Fruit fly (Drosophila melanogaster) whole organism, embryonic: ENCODE data around the gene CG8119.
A peak's percentile ranks its signal among the peaks of the same experiment; 100 is the strongest.

Experiments used
- Adf1 ChIP-seq: fragments of 200-800 bp; sonication (Bioruptor generic); IDR thresholded peaks from 2 replicates; pipeline ENCODE4 v1.3.6; 2022; ENCODE audit warnings: missing biosample characterization, missing genetic modification characterization
- Antp ChIP-seq: fragments of 200-800 bp; sonication (Bioruptor generic); optimal IDR thresholded peaks from 3 replicates; lab custom pipeline; 2016; ENCODE audit warnings: missing biosample characterization, missing genetic modification characterization
- BEAF-32 ChIP-seq: fragments of 200-800 bp; sonication (Bioruptor generic); optimal IDR thresholded peaks from 3 replicates; lab custom pipeline; 2017; ENCODE audit warnings: missing biosample characterization, missing genetic modification characterization, mild to moderate bottlenecking, moderate library complexity, missing genetic modification reagents
- CG11695 ChIP-seq: fragments of 200-800 bp; sonication (Bioruptor generic); IDR thresholded peaks from 3 replicates; pipeline ENCODE4 v1.3.6; 2022; ENCODE audit warnings: missing biosample characterization, missing genetic modification characterization
- CG13424 ChIP-seq: fragments of 200-800 bp; sonication (Bioruptor generic); optimal IDR thresholded peaks from 2 replicates; lab custom pipeline; 2019; ENCODE audit warnings: missing biosample characterization, mild to moderate bottlenecking, missing genetic modification characterization, moderate library complexity
- CG13894 ChIP-seq: fragments of 200-800 bp; sonication (Bioruptor generic); optimal IDR thresholded peaks from 3 replicates; lab custom pipeline; 2018; ENCODE audit warnings: missing biosample characterization, mild to moderate bottlenecking, missing genetic modification characterization, moderate library complexity
- CG14667 ChIP-seq: fragments of 200-800 bp; sonication (Bioruptor generic); IDR thresholded peaks from 2 replicates; pipeline ENCODE4 v1.3.6; 2022; ENCODE audit warnings: missing biosample characterization, missing genetic modification characterization
- CG14860 ChIP-seq: fragments of 200-800 bp; sonication (Bioruptor generic); IDR thresholded peaks from 3 replicates; pipeline ENCODE4 v1.3.6; 2022; ENCODE audit warnings: missing biosample characterization, missing genetic modification characterization; ENCODE audit not compliant: partially characterized antibody
- CG15514 ChIP-seq: fragments of 200-800 bp; sonication (Bioruptor generic); optimal IDR thresholded peaks from 3 replicates; lab custom pipeline; 2017; ENCODE audit warnings: missing biosample characterization, missing genetic modification characterization, mild to moderate bottlenecking, moderate library complexity, missing genetic modification reagents
- CG1792 ChIP-seq: fragments of 200-800 bp; sonication (Bioruptor generic); optimal IDR thresholded peaks from 2 replicates; lab custom pipeline; 2016; ENCODE audit warnings: missing biosample characterization, missing genetic modification characterization
- CG2678 ChIP-seq: fragments of 200-800 bp; sonication (Bioruptor generic); optimal IDR thresholded peaks from 3 replicates; lab custom pipeline; 2019; ENCODE audit warnings: missing biosample characterization, mild to moderate bottlenecking, missing genetic modification characterization, moderate library complexity
- CG33557 ChIP-seq: fragments of 200-800 bp; sonication (Bioruptor generic); optimal IDR thresholded peaks from 2 replicates; lab custom pipeline; 2019; ENCODE audit warnings: missing biosample characterization, mild to moderate bottlenecking, missing genetic modification characterization, moderate library complexity
- CG34376 ChIP-seq: fragments of 200-800 bp; sonication (Bioruptor generic); optimal IDR thresholded peaks from 2 replicates; lab custom pipeline; 2018; ENCODE audit warnings: missing biosample characterization, mild to moderate bottlenecking, missing genetic modification characterization
- CG3847 ChIP-seq: fragments of 200-800 bp; sonication (Bioruptor generic); IDR thresholded peaks from 2 replicates; pipeline ENCODE4 v1.3.6; 2022; ENCODE audit warnings: missing biosample characterization, missing genetic modification characterization
- CG4730 ChIP-seq: fragments of 200-800 bp; sonication (Bioruptor generic); IDR thresholded peaks from 2 replicates; pipeline ENCODE4 v1.3.6; 2022; ENCODE audit warnings: missing biosample characterization, missing genetic modification characterization
- CG6654 ChIP-seq: fragments of 200-800 bp; sonication (Bioruptor generic); optimal IDR thresholded peaks from 2 replicates; lab custom pipeline; 2017; ENCODE audit warnings: missing biosample characterization, mild to moderate bottlenecking, missing genetic modification characterization
- CG6689 ChIP-seq: fragments of 200-800 bp; sonication (Bioruptor generic); IDR thresholded peaks from 2 replicates; pipeline ENCODE4 v1.3.6; 2022; ENCODE audit warnings: missing biosample characterization, missing genetic modification characterization
- Camta ChIP-seq: fragments of 200-800 bp; sonication (Bioruptor generic); optimal IDR thresholded peaks from 2 replicates; lab custom pipeline; 2016; ENCODE audit warnings: missing biosample characterization, missing genetic modification characterization
- D19B ChIP-seq: fragments of 200-800 bp; sonication (Bioruptor generic); optimal IDR thresholded peaks from 2 replicates; lab custom pipeline; 2017; ENCODE audit warnings: missing biosample characterization, mild to moderate bottlenecking, missing genetic modification characterization
- Dbx ChIP-seq: fragments of 200-800 bp; sonication (Bioruptor generic); IDR thresholded peaks from 3 replicates; pipeline ENCODE4 v1.3.6; 2022; ENCODE audit warnings: missing biosample characterization, missing genetic modification characterization
- Dfd ChIP-seq, 2 experiments: fragments of >200 bp; optimal IDR thresholded peaks; 2 replicates each; lab custom pipeline; 2017; ENCODE audit warnings: missing biosample characterization in 2 of 2, missing genetic modification characterization in 2 of 2
- Ets97D ChIP-seq: fragments of 200-800 bp; sonication (Bioruptor generic); optimal IDR thresholded peaks from 3 replicates; lab custom pipeline; 2016; ENCODE audit warnings: missing biosample characterization, missing genetic modification characterization
- HLH54F ChIP-seq: fragments of 200-800 bp; sonication (Bioruptor generic); optimal IDR thresholded peaks from 3 replicates; lab custom pipeline; 2016; ENCODE audit warnings: missing biosample characterization, missing genetic modification characterization
- Hey ChIP-seq: fragments of 200-800 bp; sonication (Bioruptor generic); optimal IDR thresholded peaks from 3 replicates; lab custom pipeline; 2018; ENCODE audit warnings: missing biosample characterization, mild to moderate bottlenecking, missing genetic modification characterization
- Hr39 ChIP-seq: fragments of >200 bp; optimal IDR thresholded peaks from 2 replicates; lab custom pipeline; 2017
- MESR4 ChIP-seq: fragments of 200-800 bp; sonication (Bioruptor generic); optimal IDR thresholded peaks from 2 replicates; lab custom pipeline; 2018; ENCODE audit warnings: missing biosample characterization, mild to moderate bottlenecking, missing genetic modification characterization, moderate library complexity
- Mrtf ChIP-seq: fragments of 200-800 bp; sonication (Bioruptor generic); IDR thresholded peaks from 3 replicates; pipeline ENCODE4 v1.3.6; 2022; ENCODE audit warnings: missing biosample characterization, missing genetic modification characterization
- Neu2 ChIP-seq: fragments of 200-800 bp; sonication (Bioruptor generic); optimal IDR thresholded peaks from 3 replicates; lab custom pipeline; 2016; ENCODE audit warnings: missing biosample characterization, missing genetic modification characterization, borderline replicate concordance
- Nf-YA ChIP-seq: fragments of 200-800 bp; sonication (Bioruptor generic); IDR thresholded peaks from 2 replicates; pipeline ENCODE4 v1.3.6; 2022; ENCODE audit warnings: missing biosample characterization, missing genetic modification characterization
- Tbp ChIP-seq: fragments of >200 bp; optimal IDR thresholded peaks from 2 replicates; lab custom pipeline; 2018; ENCODE audit warnings: missing biosample characterization, missing genetic modification characterization
- al ChIP-seq: fragments of 200-800 bp; sonication (Bioruptor generic); IDR thresholded peaks from 2 replicates; pipeline ENCODE4 v1.3.6; 2022; ENCODE audit warnings: missing biosample characterization, missing genetic modification characterization
- ara ChIP-seq: fragments of 200-800 bp; sonication (Bioruptor generic); IDR thresholded peaks from 2 replicates; pipeline ENCODE4 v1.3.6; 2022; ENCODE audit warnings: missing biosample characterization, missing genetic modification characterization
- ato ChIP-seq: fragments of 200-800 bp; sonication (Bioruptor generic); IDR thresholded peaks from 2 replicates; pipeline ENCODE4 v1.3.6; 2022; ENCODE audit warnings: missing biosample characterization, missing genetic modification characterization; ENCODE audit not compliant: partially characterized antibody
- bbx ChIP-seq: fragments of 200-800 bp; sonication (Bioruptor generic); IDR thresholded peaks from 2 replicates; pipeline ENCODE4 v1.3.6; 2022; ENCODE audit warnings: missing biosample characterization, missing genetic modification characterization; ENCODE audit not compliant: partially characterized antibody
- bigmax ChIP-seq: fragments of 200-800 bp; sonication (Bioruptor generic); optimal IDR thresholded peaks from 2 replicates; lab custom pipeline; 2018; ENCODE audit warnings: missing biosample characterization, mild to moderate bottlenecking, missing genetic modification characterization
- chinmo ChIP-seq: fragments of 200-800 bp; sonication (Bioruptor generic); IDR thresholded peaks from 4 replicates; pipeline ENCODE4 v1.3.6; 2022; ENCODE audit warnings: missing biosample characterization, missing genetic modification characterization; ENCODE audit not compliant: partially characterized antibody
- dati ChIP-seq: fragments of 200-800 bp; sonication (Bioruptor generic); IDR thresholded peaks from 2 replicates; pipeline ENCODE4 v1.3.6; 2022; ENCODE audit warnings: missing biosample characterization, missing genetic modification characterization
- gcm ChIP-seq: fragments of 200-800 bp; sonication (Bioruptor generic); optimal IDR thresholded peaks from 2 replicates; lab custom pipeline; 2019; ENCODE audit warnings: missing biosample characterization, mild to moderate bottlenecking, missing genetic modification characterization, moderate library complexity
- gro ChIP-seq: fragments of 200-800 bp; sonication (Bioruptor generic); optimal IDR thresholded peaks from 2 replicates; lab custom pipeline; 2016; ENCODE audit warnings: missing biosample characterization, missing genetic modification characterization
- gt ChIP-seq: fragments of 200-800 bp; sonication (Bioruptor generic); IDR thresholded peaks from 2 replicates; pipeline ENCODE4 v1.3.6; 2022; ENCODE audit warnings: missing biosample characterization, missing genetic modification characterization
- hkb ChIP-seq, 2 experiments: fragments of 200-800 bp in 1 of 2; fragments of >200 bp in 1 of 2; sonication (Bioruptor generic) in 1 of 2; IDR thresholded peaks in 1 of 2; optimal IDR thresholded peaks in 1 of 2; 2 replicates each; pipeline versions ENCODE4 v1.3.6 to Lab custom; 2017 to 2022; ENCODE audit warnings: missing biosample characterization in 1 of 2, missing genetic modification characterization in 1 of 2
- ken ChIP-seq: fragments of 200-800 bp; sonication (Bioruptor generic); IDR thresholded peaks from 3 replicates; pipeline ENCODE4 v1.3.6; 2022; ENCODE audit warnings: missing biosample characterization, missing genetic modification characterization
- phol ChIP-seq: fragments of 200-800 bp; sonication (Bioruptor generic); optimal IDR thresholded peaks from 3 replicates; lab custom pipeline; 2018; ENCODE audit warnings: missing biosample characterization, mild to moderate bottlenecking, missing genetic modification characterization, moderate library complexity
- pum ChIP-seq: fragments of 200-800 bp; sonication (Bioruptor generic); optimal IDR thresholded peaks from 2 replicates; lab custom pipeline; 2016; ENCODE audit warnings: missing biosample characterization, missing genetic modification characterization
- sim ChIP-seq: fragments of 200-800 bp; sonication (Bioruptor generic); IDR thresholded peaks from 2 replicates; pipeline ENCODE4 v1.3.6; 2022; ENCODE audit warnings: missing biosample characterization, missing genetic modification characterization
- sisA ChIP-seq: fragments of 200-800 bp; sonication (Bioruptor generic); IDR thresholded peaks from 2 replicates; pipeline ENCODE4 v1.3.6; 2022; ENCODE audit warnings: missing biosample characterization, missing genetic modification characterization
- tup ChIP-seq: fragments of 200-800 bp; sonication (Bioruptor generic); optimal IDR thresholded peaks from 2 replicates; lab custom pipeline; 2016; ENCODE audit warnings: missing biosample characterization, mild to moderate bottlenecking, missing genetic modification characterization, moderate library complexity
- usp ChIP-seq: fragments of >200 bp; optimal IDR thresholded peaks from 2 replicates; lab custom pipeline; 2017; ENCODE audit warnings: missing biosample characterization, missing genetic modification characterization
- vnd ChIP-seq: fragments of 200-800 bp; sonication (Bioruptor generic); IDR thresholded peaks from 3 replicates; pipeline ENCODE4 v1.3.6; 2022; ENCODE audit warnings: missing biosample characterization, missing genetic modification characterization; ENCODE audit not compliant: partially characterized antibody
- wek ChIP-seq: fragments of 200-800 bp; sonication (Bioruptor generic); optimal IDR thresholded peaks from 3 replicates; lab custom pipeline; 2018; ENCODE audit warnings: missing biosample characterization, mild to moderate bottlenecking, missing genetic modification characterization, moderate library complexity

CG8119 gene

DNA sequence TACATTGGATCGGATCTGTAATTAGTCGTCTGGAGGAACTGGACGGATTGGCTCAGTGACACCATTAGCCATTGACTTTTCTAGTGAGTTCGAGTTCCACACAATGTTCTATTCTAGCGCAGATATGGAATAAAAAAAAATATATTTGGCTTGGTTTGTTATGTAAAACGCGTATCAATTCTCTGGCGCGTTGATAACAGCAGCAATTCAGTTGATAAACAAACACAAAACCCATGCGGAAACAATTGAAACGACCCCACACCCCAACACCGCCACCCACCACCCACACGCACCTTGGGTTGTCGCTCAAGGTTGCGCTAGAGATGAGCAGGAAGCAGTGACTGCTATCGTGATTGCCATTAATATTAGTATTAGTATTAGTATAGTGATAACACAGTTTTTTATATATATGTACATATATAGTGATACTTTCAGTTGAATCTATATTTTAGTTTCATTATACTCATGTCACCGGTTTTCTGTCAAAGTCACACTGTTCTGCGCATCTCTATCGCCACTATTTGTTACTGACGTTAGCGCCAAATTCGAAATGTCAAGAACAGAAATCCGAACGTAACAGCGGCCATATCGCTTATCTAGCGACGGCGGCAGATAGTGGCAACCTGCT is 35.3 kb downstream of the CG8119 start (continued):
- TF ChIP-seq bbx (GFP tag; lab: Robert Waterston, UW), result no peak
- TF ChIP-seq phol (tag; lab: Kevin White, UChicago), result peak; percentile 93
- TF ChIP-seq Hey (tag; lab: Kevin White, UChicago), result peak; percentile 51
- peak; percentile 45 for TF ChIP-seq HLH54F
- TF ChIP-seq CG14860 (GFP tag; lab: Robert Waterston, UW), result no peak
- TF ChIP-seq Dfd (GFP tag; optimal IDR thresholded peaks at IDR 0.05; lab: Kevin White, UChicago), result no peak
- TF ChIP-seq MESR4, result peak; percentile 30
- TF ChIP-seq sisA (GFP tag; lab: Robert Waterston, UW), result peak; percentile 95
- TF ChIP-seq BEAF-32 (GFP tag; lab: Kevin White, UChicago), result peak; percentile 67
- peak; percentile 75 for TF ChIP-seq Adf1 (GFP tag; lab: Robert Waterston, UW)
- peak; percentile 71 for TF ChIP-seq dati
- no peak for TF ChIP-seq vnd
- peak; percentile 94 for TF ChIP-seq CG15514
- TF ChIP-seq Nf-YA, result peak; percentile 81
- no peak for TF ChIP-seq usp
- peak; percentile 91 for TF ChIP-seq CG34376 (GFP tag; lab: Kevin White, UChicago)
- TF ChIP-seq Camta (GFP tag; lab: Kevin White, UChicago), result no peak
- TF ChIP-seq CG13424, result peak; percentile 91
- TF ChIP-seq al (GFP tag; lab: Robert Waterston, UW), result peak; percentile 94
- peak; percentile 80 for TF ChIP-seq gt
- TF ChIP-seq sim, result peak; percentile 82
- no peak for TF ChIP-seq Ets97D (GFP tag; lab: Kevin White, UChicago)
- peak; percentile 94 for TF ChIP-seq CG2678 (tag; lab: Kevin White, UChicago)
- TF ChIP-seq Mrtf (GFP tag; lab: Robert Waterston, UW), result peak; percentile 91
- no peak for TF ChIP-seq hkb (optimal IDR thresholded peaks at IDR 0.05; lab: Kevin White, UChicago)
- TF ChIP-seq hkb (GFP tag; IDR thresholded peaks at IDR 0.05; lab: Robert Waterston, UW), result peak; percentile 97
- peak; percentile 89 for TF ChIP-seq CG14667 (GFP tag; lab: Robert Waterston, UW)
- peak; percentile 82 for TF ChIP-seq tup (GFP tag; lab: Kevin White, UChicago)
- TF ChIP-seq CG33557 (GFP tag; lab: Kevin White, UChicago), result peak; percentile 45
- TF ChIP-seq D19B (GFP tag; lab: Kevin White, UChicago), result peak; percentile 84
- TF ChIP-seq Hr39 (lab: Kevin White, UChicago), result no peak
- no peak for TF ChIP-seq ato (GFP tag; lab: Robert Waterston, UW)
- peak; percentile 92 for TF ChIP-seq CG4730 (GFP tag; lab: Robert Waterston, UW)
- TF ChIP-seq pum (GFP tag; lab: Kevin White, UChicago), result peak; percentile 40
- TF ChIP-seq gcm (GFP tag; lab: Kevin White, UChicago), result peak; percentile 85
- no peak for TF ChIP-seq Tbp (GFP tag; lab: Kevin White, UChicago)
- TF ChIP-seq Antp (GFP tag; lab: Kevin White, UChicago), result peak; percentile 16
- peak; percentile 3 for TF ChIP-seq bigmax (GFP tag; lab: Kevin White, UChicago)
- TF ChIP-seq CG6689, result peak; percentile 95
- no peak for TF ChIP-seq Neu2 (GFP tag; lab: Kevin White, UChicago)
- TF ChIP-seq ken (GFP tag; lab: Robert Waterston, UW), result peak; percentile 94
- TF ChIP-seq CG3847 (GFP tag; lab: Robert Waterston, UW), result peak; percentile 89
- TF ChIP-seq CG11695 (GFP tag; lab: Robert Waterston, UW), result peak; percentile 92
- peak; percentile 25 for TF ChIP-seq CG1792 (GFP tag; lab: Kevin White, UChicago)
- peak; percentile 27 for TF ChIP-seq gro (GFP tag; lab: Kevin White, UChicago)
- TF ChIP-seq ara, result peak; percentile 90
- 0 out of 4 replicates have a peak, but pooled peaks have one; percentile 39 for TF ChIP-seq chinmo (GFP tag; lab: Robert Waterston, UW)
- no peak for TF ChIP-seq wek (GFP tag; lab: Kevin White, UChicago)
- peak; percentile 97 for TF ChIP-seq Dbx
- peak; percentile 96 for TF ChIP-seq CG13894 (tag; lab: Kevin White, UChicago)
- peak; percentile 77 for TF ChIP-seq CG6654 (GFP tag; lab: Kevin White, UChicago)
